Worm (Caenorhabditis elegans) whole organism, L2 larva: ENCODE results near the gene R02F2.9.

Experiments used
- C34F6.9 ChIP-seq: fragments of 150-350 bp; optimal IDR thresholded peaks from 2 replicates; lab custom pipeline; 2014; ENCODE audit warnings: missing biosample characterization, missing genetic modification characterization
- F13H6.1 ChIP-seq: sonication (generic microtip); optimal IDR thresholded peaks from 2 replicates; lab custom pipeline; 2016; ENCODE audit warnings: missing genetic modification characterization, missing compliant biosample characterization
- R02D3.7 ChIP-seq: fragments of 150-350 bp; optimal IDR thresholded peaks from 2 replicates; lab custom pipeline; 2014; ENCODE audit warnings: missing biosample characterization, missing genetic modification characterization
- Y55F3AM.14 ChIP-seq: fragments of 200-800 bp; sonication (Bioruptor generic); optimal IDR thresholded peaks from 2 replicates; lab custom pipeline; 2018; ENCODE audit warnings: mild to moderate bottlenecking, missing genetic modification characterization, missing compliant biosample characterization
- ZK546.5 ChIP-seq: sonication (generic microtip); optimal IDR thresholded peaks from 2 replicates; lab custom pipeline; 2017; ENCODE audit warnings: missing biosample characterization, missing genetic modification characterization
- alr-1 ChIP-seq: fragments of 150-350 bp; optimal IDR thresholded peaks from 2 replicates; lab custom pipeline; 2014; ENCODE audit warnings: missing biosample characterization, missing genetic modification characterization
- aly-2 ChIP-seq: fragments of 150-350 bp; optimal IDR thresholded peaks from 2 replicates; lab custom pipeline; 2014; ENCODE audit warnings: missing biosample characterization, missing genetic modification characterization
- ama-1 ChIP-seq: fragments of 150-350 bp; optimal IDR thresholded peaks from 2 replicates; lab custom pipeline; 2018; ENCODE audit warnings: inconsistent platforms
- blmp-1 ChIP-seq: sonication (generic microtip); optimal IDR thresholded peaks from 2 replicates; lab custom pipeline; 2017; ENCODE audit warnings: missing genetic modification characterization, mild to moderate bottlenecking, missing compliant biosample characterization, antibody characterized with exemption, moderate library complexity; ENCODE audit not compliant: insufficient read depth
- ceh-16 ChIP-seq: fragments of 150-350 bp; optimal IDR thresholded peaks from 2 replicates; lab custom pipeline; 2014; ENCODE audit warnings: missing biosample characterization, missing genetic modification characterization
- ceh-82 ChIP-seq: fragments of 150-350 bp; optimal IDR thresholded peaks from 2 replicates; lab custom pipeline; 2014; ENCODE audit warnings: missing biosample characterization, missing genetic modification characterization
- crh-2 ChIP-seq: sonication (generic microtip); optimal IDR thresholded peaks from 2 replicates; lab custom pipeline; 2017; ENCODE audit warnings: missing biosample characterization, missing genetic modification characterization
- dmd-4 ChIP-seq: sonication (generic microtip); optimal IDR thresholded peaks from 2 replicates; lab custom pipeline; 2017; ENCODE audit warnings: missing biosample characterization, missing genetic modification characterization
- elt-1 ChIP-seq: fragments of 150-350 bp; optimal IDR thresholded peaks from 2 replicates; lab custom pipeline; 2014; ENCODE audit warnings: missing biosample characterization, missing genetic modification characterization
- fos-1 ChIP-seq: fragments of 150-350 bp; optimal IDR thresholded peaks from 2 replicates; lab custom pipeline; 2014; ENCODE audit warnings: missing biosample characterization, missing genetic modification characterization
- gmeb-1 ChIP-seq: fragments of 150-350 bp; optimal IDR thresholded peaks from 2 replicates; lab custom pipeline; 2014; ENCODE audit warnings: missing biosample characterization, missing genetic modification characterization
- lin-11 ChIP-seq: fragments of 150-350 bp; sonication (generic microtip); optimal IDR thresholded peaks from 2 replicates; lab custom pipeline; 2014; ENCODE audit warnings: missing biosample characterization, missing genetic modification characterization, inconsistent platforms, mixed read lengths
- lin-13 ChIP-seq: fragments of 150-350 bp; optimal IDR thresholded peaks from 2 replicates; lab custom pipeline; 2014; ENCODE audit warnings: missing biosample characterization, missing genetic modification reagents, missing genetic modification characterization
- lin-39 ChIP-seq: fragments of 150-350 bp; optimal IDR thresholded peaks from 2 replicates; lab custom pipeline; 2014; ENCODE audit warnings: missing biosample characterization, missing genetic modification reagents, missing genetic modification characterization
- lsy-2 ChIP-seq, 2 experiments: fragments of 150-350 bp in 1 of 2; sonication (generic microtip) in 1 of 2; optimal IDR thresholded peaks; 2 replicates each; lab custom pipeline; 2014 to 2017; ENCODE audit warnings: missing biosample characterization in 2 of 2, missing genetic modification characterization in 2 of 2
- mdl-1 ChIP-seq, 2 experiments: fragments of 150-350 bp in 1 of 2; sonication (generic microtip) in 1 of 2; optimal IDR thresholded peaks; 2 replicates each; lab custom pipeline; 2017; ENCODE audit warnings: missing biosample characterization in 2 of 2, missing genetic modification characterization in 2 of 2
- nhr-10 ChIP-seq: sonication (generic microtip); optimal IDR thresholded peaks from 2 replicates; lab custom pipeline; 2017; ENCODE audit warnings: missing biosample characterization, missing genetic modification characterization
- nhr-12 ChIP-seq: fragments of 150-350 bp; optimal IDR thresholded peaks from 2 replicates; lab custom pipeline; 2014; ENCODE audit warnings: missing biosample characterization, missing genetic modification characterization
- nhr-129 ChIP-seq: fragments of 150-350 bp; optimal IDR thresholded peaks from 2 replicates; lab custom pipeline; 2014; ENCODE audit warnings: missing biosample characterization, missing genetic modification characterization
- nhr-21 ChIP-seq: fragments of 150-350 bp; optimal IDR thresholded peaks from 2 replicates; lab custom pipeline; 2014; ENCODE audit warnings: missing biosample characterization, missing genetic modification characterization
- nhr-23 ChIP-seq: fragments of 150-350 bp; optimal IDR thresholded peaks from 2 replicates; lab custom pipeline; 2014; ENCODE audit warnings: missing biosample characterization, missing genetic modification reagents, missing genetic modification characterization
- nhr-25 ChIP-seq: fragments of 150-350 bp; sonication (generic microtip); optimal IDR thresholded peaks from 3 replicates; lab custom pipeline; 2014; ENCODE audit warnings: missing biosample characterization, missing genetic modification characterization
- nhr-6 ChIP-seq: fragments of 150-350 bp; optimal IDR thresholded peaks from 2 replicates; lab custom pipeline; 2014; ENCODE audit warnings: missing biosample characterization, missing genetic modification characterization
- peb-1 ChIP-seq: fragments of 150-350 bp; optimal IDR thresholded peaks from 2 replicates; lab custom pipeline; 2014; ENCODE audit warnings: missing biosample characterization, missing genetic modification characterization
- sem-4 ChIP-seq: fragments of 150-350 bp; optimal IDR thresholded peaks from 2 replicates; lab custom pipeline; 2014; ENCODE audit warnings: missing biosample characterization, missing genetic modification reagents, missing genetic modification characterization
- sma-3 ChIP-seq: sonication (generic microtip); optimal IDR thresholded peaks from 2 replicates; lab custom pipeline; 2016; ENCODE audit warnings: missing genetic modification reagents, missing genetic modification characterization, missing compliant biosample characterization
- sma-9 ChIP-seq, 2 experiments: fragments of 150-350 bp in 1 of 2; sonication (generic microtip) in 1 of 2; optimal IDR thresholded peaks; 2 replicates each; lab custom pipeline; 2014 to 2016; ENCODE audit warnings: missing genetic modification characterization in 2 of 2, mild to moderate bottlenecking in 1 of 2, missing biosample characterization in 1 of 2, missing compliant biosample characterization in 1 of 2, missing genetic modification reagents in 1 of 2, moderate library complexity in 1 of 2
- snpc-4 ChIP-seq: fragments of 150-350 bp; optimal IDR thresholded peaks from 2 replicates; lab custom pipeline; 2014; ENCODE audit warnings: missing biosample characterization, missing genetic modification characterization
- unc-39 ChIP-seq: fragments of 150-350 bp; optimal IDR thresholded peaks from 2 replicates; lab custom pipeline; 2014; ENCODE audit warnings: missing biosample characterization, missing genetic modification characterization
- unc-55 ChIP-seq: fragments of 150-350 bp; sonication (generic microtip); optimal IDR thresholded peaks from 3 replicates; lab custom pipeline; 2014; ENCODE audit warnings: missing biosample characterization, missing genetic modification reagents, missing genetic modification characterization
- unc-62 ChIP-seq: fragments of 150-350 bp; optimal IDR thresholded peaks from 2 replicates; lab custom pipeline; 2014; ENCODE audit warnings: missing biosample characterization, missing genetic modification reagents, missing genetic modification characterization
- zag-1 ChIP-seq: fragments of 150-350 bp; optimal IDR thresholded peaks from 2 replicates; lab custom pipeline; 2014; ENCODE audit warnings: missing biosample characterization, missing genetic modification characterization
- ztf-1 ChIP-seq: fragments of 200-800 bp; sonication (Bioruptor generic); conservative IDR thresholded peaks from 2 replicates; pipeline ENCODE4 v1.3.6; 2022; ENCODE audit warnings: missing genetic modification characterization, missing compliant biosample characterization
- ztf-11 ChIP-seq: sonication (generic microtip); optimal IDR thresholded peaks from 2 replicates; lab custom pipeline; 2017; ENCODE audit warnings: missing biosample characterization, missing genetic modification characterization

R02F2.9 gene

ce11 chrIII:5499942-5500341, 952 bp downstream of the R02F2.9 start:
- no peak for TF ChIP-seq ceh-16 (tag; lab: Kevin White, UChicago)
- no peak for TF ChIP-seq lin-39 (tag; lab: Kevin White, UChicago)
- TF ChIP-seq ztf-11 (tag; lab: Kevin White, UChicago), result no peak
- no peak for TF ChIP-seq snpc-4 (tag; lab: Kevin White, UChicago)
- TF ChIP-seq nhr-10 (tag; lab: Kevin White, UChicago), result no peak
- no peak for TF ChIP-seq aly-2 (tag; lab: Kevin White, UChicago)
- no peak for TF ChIP-seq nhr-6 (tag; lab: Kevin White, UChicago)
- no peak for TF ChIP-seq nhr-21
- TF ChIP-seq peb-1 (tag; lab: Kevin White, UChicago), result no peak
- no peak for TF ChIP-seq crh-2
- TF ChIP-seq unc-55 (GFP tag; lab: Kevin White, UChicago), result no peak
- no peak for TF ChIP-seq nhr-12 (tag; lab: Kevin White, UChicago)
- no peak for TF ChIP-seq ZK546.5
- no peak for TF ChIP-seq elt-1 (tag; lab: Kevin White, UChicago)

DNA sequence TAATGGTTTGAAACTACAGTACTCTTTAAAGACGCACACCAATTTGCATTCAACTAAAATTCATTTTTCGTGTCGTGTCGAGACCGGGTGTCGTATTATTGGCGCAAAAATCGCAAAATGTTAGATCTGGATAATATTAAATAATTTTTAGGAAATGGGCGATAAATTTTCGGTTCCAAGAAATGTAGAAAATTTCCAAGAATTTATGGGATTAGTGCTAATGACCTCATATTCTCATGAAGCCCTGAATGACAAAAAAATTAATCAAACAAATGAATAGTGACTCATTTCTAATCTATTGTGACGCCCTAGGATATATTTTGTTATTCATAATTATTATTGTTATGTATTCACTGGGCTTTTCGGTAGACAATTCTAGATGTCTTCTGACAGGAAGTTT, 1.7 kb downstream of the R02F2.9 start:
- no peak for TF ChIP-seq lin-39 (tag; lab: Kevin White, UChicago)
- TF ChIP-seq alr-1 (tag; lab: Kevin White, UChicago), result no peak
- no peak for TF ChIP-seq sem-4 (tag; lab: Kevin White, UChicago)
- no peak for TF ChIP-seq gmeb-1
- peak in 1 of 2 experiments; percentile 39 for TF ChIP-seq lsy-2 (tag; optimal IDR thresholded peaks at IDR 0.05; lab: Kevin White, UChicago)
- peak; percentile 47 for TF ChIP-seq nhr-21
- TF ChIP-seq unc-55 (GFP tag; lab: Kevin White, UChicago), result no peak

ce11 chrIII:5501358-5502287, 2.6 kb downstream of the R02F2.9 start, which contains the start of gene R02F2.1:
R02F2.1 (plus strand) TSS chrIII:5501885.
- TF ChIP-seq nhr-25 (tag; lab: Kevin White, UChicago), result peak; percentile 68
- TF ChIP-seq ztf-11 (tag; lab: Kevin White, UChicago), result no peak
- no peak for TF ChIP-seq unc-39 (tag; lab: Kevin White, UChicago)
- TF ChIP-seq ama-1, result peak; percentile 38
- peak; percentile 62 for TF ChIP-seq crh-2
- TF ChIP-seq unc-55 (GFP tag; lab: Kevin White, UChicago), result peak; percentile 4
- peak; percentile 15 for TF ChIP-seq gmeb-1
- peak; percentile 72 for TF ChIP-seq nhr-129 (tag; lab: Kevin White, UChicago)
- no peak for TF ChIP-seq ceh-16 (tag; lab: Kevin White, UChicago)
- TF ChIP-seq nhr-6 (tag; lab: Kevin White, UChicago), result peak; percentile 11
- TF ChIP-seq C34F6.9 (tag; lab: Kevin White, UChicago), result peak; percentile 29
- TF ChIP-seq sma-9 (GFP tag; optimal IDR thresholded peaks at IDR 0.05; lab: Kevin White, UChicago), result peak; percentile 27
- TF ChIP-seq sma-9 (tag; optimal IDR thresholded peaks at IDR 0.05; lab: Kevin White, UChicago), result no peak
- no peak for TF ChIP-seq sem-4 (tag; lab: Kevin White, UChicago)
- peak; percentile 12 for TF ChIP-seq fos-1 (tag; lab: Kevin White, UChicago)
- no peak for TF ChIP-seq mdl-1 (tag; optimal IDR thresholded peaks at IDR 0.05; lab: Kevin White, UChicago)
- peak; percentile 31 for TF ChIP-seq sma-3

- TF ChIP-seq ztf-1 (no peak), Y55F3AM.14 (GFP tag; lab: Kevin White, UChicago) (peak; percentile 61), ceh-82 (tag; lab: Kevin White, UChicago) (no peak), zag-1 (tag; lab: Kevin White, UChicago) (peak; percentile 33), unc-62 (GFP tag; lab: Kevin White, UChicago) (no peak), nhr-10 (tag; lab: Kevin White, UChicago) (peak; percentile 16), ceh-16 (tag; lab: Kevin White, UChicago) (no peak), unc-39 (tag; lab: Kevin White, UChicago) (no peak), lin-11 (tag; lab: Kevin White, UChicago) (peak; percentile 9), nhr-6 (tag; lab: Kevin White, UChicago) (peak; percentile 64), F13H6.1 (tag; lab: Kevin White, UChicago) (peak; percentile 35), lsy-2 (tag; optimal IDR thresholded peaks at IDR 0.05; lab: Kevin White, UChicago) (peak; percentile 13 to 61), alr-1 (tag; lab: Kevin White, UChicago) (no peak), blmp-1 (tag; lab: Kevin White, UChicago) (peak; percentile 50), snpc-4 (tag; lab: Kevin White, UChicago) (no peak), sma-3 (peak; percentile 68), nhr-23 (tag; lab: Kevin White, UChicago) (no peak), mdl-1 (tag; optimal IDR thresholded peaks at IDR 0.05; lab: Kevin White, UChicago) (peak; percentile 56 to 67), R02D3.7 (no peak), nhr-12 (tag; lab: Kevin White, UChicago) (no peak), C34F6.9 (tag; lab: Kevin White, UChicago) (peak; percentile 74), crh-2 (peak; percentile 95), peb-1 (tag; lab: Kevin White, UChicago) (no peak), lin-13 (GFP tag; lab: Kevin White, UChicago) (no peak), ZK546.5 (no peak), ama-1 (peak; percentile 69), sem-4 (tag; lab: Kevin White, UChicago) (peak; percentile 45), dmd-4 (tag; lab: Kevin White, UChicago) (no peak), nhr-129 (tag; lab: Kevin White, UChicago) (peak; percentile 94), elt-1 (tag; lab: Kevin White, UChicago) (peak; percentile 71)
Measured at ce11 chrIII:5502915-5503575, 4.1 kb downstream of the R02F2.9 start.
